Fruit fly (Drosophila melanogaster) whole organism, embryonic: Measurements from ENCODE around the gene Fancd2.
A peak's percentile ranks its signal among the peaks of the same experiment; 100 is the strongest.

Experiments
- Atf6 ChIP-seq: fragments of 200-800 bp; sonication (Bioruptor generic); IDR thresholded peaks from 2 replicates; pipeline ENCODE4 v1.3.6; 2022; ENCODE audit warnings: missing biosample characterization, missing genetic modification characterization
- B-H2 ChIP-seq: fragments of 200-800 bp; sonication (Bioruptor generic); optimal IDR thresholded peaks from 2 replicates; lab custom pipeline; 2018; ENCODE audit warnings: missing biosample characterization, mild to moderate bottlenecking, missing genetic modification characterization
- Bgb ChIP-seq: fragments of 200-800 bp; sonication (Bioruptor generic); IDR thresholded peaks from 2 replicates; pipeline ENCODE4 v1.3.6; 2022; ENCODE audit warnings: missing biosample characterization, missing genetic modification characterization; ENCODE audit not compliant: partially characterized antibody
- CG10366 ChIP-seq: fragments of 200-800 bp; sonication (Bioruptor generic); IDR thresholded peaks from 2 replicates; pipeline ENCODE4 v1.3.6; 2022; ENCODE audit warnings: missing biosample characterization, missing genetic modification characterization
- CG11093 ChIP-seq: fragments of 200-800 bp; sonication (Bioruptor generic); IDR thresholded peaks from 3 replicates; pipeline ENCODE4 v1.3.6; 2022; ENCODE audit warnings: missing biosample characterization, missing genetic modification characterization
- CG11247 ChIP-seq: fragments of 200-800 bp; sonication (Bioruptor generic); IDR thresholded peaks from 2 replicates; pipeline ENCODE4 v1.3.6; 2022; ENCODE audit warnings: missing biosample characterization, missing genetic modification characterization
- CG12071 ChIP-seq: fragments of 200-800 bp; sonication (Bioruptor generic); optimal IDR thresholded peaks from 3 replicates; lab custom pipeline; 2018; ENCODE audit warnings: missing biosample characterization, mild to moderate bottlenecking, missing genetic modification characterization
- CG16815 ChIP-seq: fragments of 200-800 bp; sonication (Bioruptor generic); optimal IDR thresholded peaks from 3 replicates; lab custom pipeline; 2017; ENCODE audit warnings: missing biosample characterization, mild to moderate bottlenecking, missing genetic modification characterization
- CG16863 ChIP-seq: fragments of 200-800 bp; sonication (Bioruptor generic); optimal IDR thresholded peaks from 3 replicates; lab custom pipeline; 2016; ENCODE audit warnings: missing biosample characterization, missing genetic modification characterization
- CG17568 ChIP-seq: fragments of 200-800 bp; sonication (Bioruptor generic); optimal IDR thresholded peaks from 2 replicates; lab custom pipeline; 2018; ENCODE audit warnings: missing biosample characterization, mild to moderate bottlenecking, missing genetic modification characterization, moderate library complexity
- CG30431 ChIP-seq: fragments of 200-800 bp; sonication (Bioruptor generic); optimal IDR thresholded peaks from 2 replicates; lab custom pipeline; 2017; ENCODE audit warnings: missing biosample characterization, missing genetic modification characterization
- CG3281 ChIP-seq: fragments of 200-800 bp; sonication (Bioruptor generic); optimal IDR thresholded peaks from 3 replicates; lab custom pipeline; 2017; ENCODE audit warnings: missing biosample characterization, mild to moderate bottlenecking, missing genetic modification characterization
- CG34422 ChIP-seq: fragments of 200-800 bp; sonication (Bioruptor generic); IDR thresholded peaks from 3 replicates; pipeline ENCODE4 v1.3.6; 2022; ENCODE audit warnings: missing biosample characterization, missing genetic modification characterization
- CG6254 ChIP-seq: fragments of 200-800 bp; sonication (Bioruptor generic); optimal IDR thresholded peaks from 3 replicates; lab custom pipeline; 2017; ENCODE audit warnings: mild to moderate bottlenecking, missing biosample characterization, missing genetic modification reagents, missing genetic modification characterization
- CG6791 ChIP-seq: fragments of 200-800 bp; sonication (Bioruptor generic); IDR thresholded peaks from 3 replicates; pipeline ENCODE4 v1.3.6; 2022; ENCODE audit warnings: missing biosample characterization, missing genetic modification characterization; ENCODE audit not compliant: partially characterized antibody
- CG7357 ChIP-seq: fragments of 200-800 bp; sonication (Bioruptor generic); IDR thresholded peaks from 3 replicates; pipeline ENCODE4 v1.3.6; 2022; ENCODE audit warnings: missing biosample characterization, missing genetic modification characterization
- CG9437 ChIP-seq: fragments of 200-800 bp; sonication (Bioruptor generic); optimal IDR thresholded peaks from 2 replicates; lab custom pipeline; 2018; ENCODE audit warnings: missing biosample characterization, mild to moderate bottlenecking, missing genetic modification characterization
- CG9727 ChIP-seq: fragments of 200-800 bp; sonication (Bioruptor generic); optimal IDR thresholded peaks from 3 replicates; lab custom pipeline; 2017; ENCODE audit warnings: missing biosample characterization, mild to moderate bottlenecking, missing genetic modification characterization
- D19A ChIP-seq: fragments of 200-800 bp; optimal IDR thresholded peaks from 3 replicates; lab custom pipeline; 2019; ENCODE audit warnings: missing biosample characterization, mild to moderate bottlenecking, missing genetic modification characterization, moderate library complexity
- Deaf1 ChIP-seq: fragments of 200-800 bp; optimal IDR thresholded peaks from 3 replicates; lab custom pipeline; 2019; ENCODE audit warnings: missing biosample characterization, mild to moderate bottlenecking, missing genetic modification characterization, moderate library complexity
- Elba2 ChIP-seq: fragments of 200-800 bp; sonication (Bioruptor generic); optimal IDR thresholded peaks from 3 replicates; lab custom pipeline; 2016; ENCODE audit warnings: missing biosample characterization, missing genetic modification characterization
- HLHmδ ChIP-seq: fragments of 200-800 bp; sonication (Bioruptor generic); optimal IDR thresholded peaks from 2 replicates; lab custom pipeline; 2018; ENCODE audit warnings: missing biosample characterization, mild to moderate bottlenecking, missing genetic modification characterization, moderate library complexity
- Hmx ChIP-seq: fragments of 200-800 bp; sonication (Bioruptor generic); optimal IDR thresholded peaks from 2 replicates; lab custom pipeline; 2016; ENCODE audit warnings: missing biosample characterization, missing genetic modification characterization
- Lhr ChIP-seq: fragments of 200-800 bp; sonication (Bioruptor generic); optimal IDR thresholded peaks from 3 replicates; lab custom pipeline; 2017; ENCODE audit warnings: mild to moderate bottlenecking, missing biosample characterization, missing genetic modification reagents, missing genetic modification characterization
- Mes4 ChIP-seq: fragments of 200-800 bp; sonication (Bioruptor generic); optimal IDR thresholded peaks from 2 replicates; lab custom pipeline; 2016; ENCODE audit warnings: missing biosample characterization, missing genetic modification characterization
- Mrtf ChIP-seq: fragments of 200-800 bp; sonication (Bioruptor generic); IDR thresholded peaks from 3 replicates; pipeline ENCODE4 v1.3.6; 2022; ENCODE audit warnings: missing biosample characterization, missing genetic modification characterization
- Sry-δ ChIP-seq: fragments of 200-800 bp; sonication (Bioruptor generic); optimal IDR thresholded peaks from 2 replicates; lab custom pipeline; 2016; ENCODE audit warnings: missing biosample characterization, missing genetic modification characterization
- Taf1 ChIP-seq: fragments of 200-800 bp; sonication (Bioruptor generic); IDR thresholded peaks from 2 replicates; pipeline ENCODE4 v1.3.6; 2022; ENCODE audit warnings: missing biosample characterization, missing genetic modification characterization
- Xbp1 ChIP-seq: fragments of 200-800 bp; sonication (Bioruptor generic); optimal IDR thresholded peaks from 3 replicates; lab custom pipeline; 2016; ENCODE audit warnings: missing biosample characterization, mild to moderate bottlenecking, missing genetic modification characterization
- aop ChIP-seq: fragments of 200-800 bp; sonication (Bioruptor generic); IDR thresholded peaks from 2 replicates; pipeline ENCODE4 v1.3.6; 2022; ENCODE audit warnings: missing biosample characterization, missing genetic modification characterization
- ara ChIP-seq: fragments of 200-800 bp; sonication (Bioruptor generic); IDR thresholded peaks from 2 replicates; pipeline ENCODE4 v1.3.6; 2022; ENCODE audit warnings: missing biosample characterization, missing genetic modification characterization
- bigmax ChIP-seq: fragments of 200-800 bp; sonication (Bioruptor generic); optimal IDR thresholded peaks from 2 replicates; lab custom pipeline; 2018; ENCODE audit warnings: missing biosample characterization, mild to moderate bottlenecking, missing genetic modification characterization
- bsh ChIP-seq, 2 experiments: fragments of 200-800 bp; sonication (Bioruptor generic); optimal IDR thresholded peaks; 2 replicates each; lab custom pipeline; 2017 to 2018; ENCODE audit warnings: mild to moderate bottlenecking in 2 of 2, missing biosample characterization in 2 of 2, missing genetic modification characterization in 2 of 2, moderate library complexity in 1 of 2
- chm ChIP-seq: fragments of 200-800 bp; sonication (Bioruptor generic); IDR thresholded peaks from 2 replicates; pipeline ENCODE4 v1.3.6; 2022; ENCODE audit warnings: missing biosample characterization, missing genetic modification characterization
- dm ChIP-seq: fragments of 200-800 bp; sonication (Bioruptor generic); optimal IDR thresholded peaks from 3 replicates; lab custom pipeline; 2016; ENCODE audit warnings: missing biosample characterization, missing genetic modification characterization
- fru ChIP-seq: fragments of >200 bp; optimal IDR thresholded peaks from 2 replicates; lab custom pipeline; 2017
- gce ChIP-seq: fragments of 200-800 bp; sonication (Bioruptor generic); IDR thresholded peaks from 3 replicates; pipeline ENCODE4 v1.3.6; 2022; ENCODE audit warnings: missing biosample characterization, missing genetic modification characterization
- mam ChIP-seq: fragments of 200-800 bp; sonication (Bioruptor generic); optimal IDR thresholded peaks from 3 replicates; lab custom pipeline; 2016; ENCODE audit warnings: missing biosample characterization, missing genetic modification characterization
- mirr ChIP-seq: fragments of 200-800 bp; sonication (Bioruptor generic); optimal IDR thresholded peaks from 3 replicates; lab custom pipeline; 2018; ENCODE audit warnings: missing biosample characterization, mild to moderate bottlenecking, missing genetic modification characterization
- nmo ChIP-seq: fragments of 200-800 bp; sonication (Bioruptor generic); optimal IDR thresholded peaks from 2 replicates; lab custom pipeline; 2018; ENCODE audit warnings: missing biosample characterization, mild to moderate bottlenecking, missing genetic modification characterization, moderate library complexity
- otp ChIP-seq: fragments of 200-800 bp; sonication (Bioruptor generic); IDR thresholded peaks from 3 replicates; pipeline ENCODE4, ENCODE4 v1.3.6; 2022; ENCODE audit warnings: missing biosample characterization, missing genetic modification characterization
- rib ChIP-seq: fragments of 200-800 bp; sonication (Bioruptor generic); IDR thresholded peaks from 2 replicates; pipeline ENCODE4 v1.3.6; 2022; ENCODE audit warnings: missing biosample characterization, missing genetic modification characterization
- sens-2 ChIP-seq: fragments of 200-800 bp; sonication (Bioruptor generic); IDR thresholded peaks from 2 replicates; pipeline ENCODE4 v1.3.6; 2022; ENCODE audit warnings: missing biosample characterization, missing genetic modification characterization
- slp2 ChIP-seq: fragments of 200-800 bp; sonication (Bioruptor generic); optimal IDR thresholded peaks from 2 replicates; lab custom pipeline; 2016; ENCODE audit warnings: missing biosample characterization, missing genetic modification characterization
- stc ChIP-seq: fragments of 200-800 bp; sonication (Bioruptor generic); IDR thresholded peaks from 2 replicates; pipeline ENCODE4 v1.3.6; 2022; ENCODE audit warnings: missing biosample characterization, missing genetic modification characterization
- stwl ChIP-seq: fragments of 200-800 bp; sonication (Bioruptor generic); optimal IDR thresholded peaks from 3 replicates; lab custom pipeline; 2018; ENCODE audit warnings: missing biosample characterization, mild to moderate bottlenecking, missing genetic modification characterization, moderate library complexity
- tio ChIP-seq: fragments of 200-800 bp; sonication (Bioruptor generic); optimal IDR thresholded peaks from 2 replicates; lab custom pipeline; 2017; ENCODE audit warnings: missing biosample characterization, missing genetic modification characterization, inconsistent platforms
- trem ChIP-seq: fragments of 200-800 bp; optimal IDR thresholded peaks from 3 replicates; lab custom pipeline; 2019; ENCODE audit warnings: missing biosample characterization, mild to moderate bottlenecking, missing genetic modification characterization, moderate library complexity
- vvl ChIP-seq: fragments of 200-800 bp; sonication (Bioruptor generic); IDR thresholded peaks from 2 replicates; pipeline ENCODE4 v1.3.6; 2022; ENCODE audit warnings: missing biosample characterization, missing genetic modification characterization
- wdn ChIP-seq: fragments of 200-800 bp; sonication (Bioruptor generic); IDR thresholded peaks from 2 replicates; pipeline ENCODE4 v1.3.6; 2022; ENCODE audit warnings: missing biosample characterization, missing genetic modification characterization
- wek ChIP-seq: fragments of 200-800 bp; sonication (Bioruptor generic); optimal IDR thresholded peaks from 3 replicates; lab custom pipeline; 2018; ENCODE audit warnings: missing biosample characterization, mild to moderate bottlenecking, missing genetic modification characterization, moderate library complexity
- zfh1 ChIP-seq: fragments of 200-800 bp; sonication (Bioruptor generic); IDR thresholded peaks from 3 replicates; pipeline ENCODE4 v1.3.6; 2022; ENCODE audit warnings: missing biosample characterization, missing genetic modification characterization

Gene Fancd2

dm6 chr3R:20762175-20762795, 53.7 kb downstream of the Fancd2 start, which contains the start of gene CG31195 (continued):
- TF ChIP-seq mam (GFP tag; lab: Kevin White, UChicago) (no peak), CG6791 (GFP tag; lab: Robert Waterston, UW) (peak; percentile 66), Mrtf (no peak), CG9727 (GFP tag; lab: Kevin White, UChicago) (peak; percentile 20), Mes4 (GFP tag; lab: Kevin White, UChicago) (no peak), sens-2 (GFP tag; lab: Robert Waterston, UW) (no peak), Xbp1 (GFP tag; lab: Kevin White, UChicago) (peak; percentile 2), stwl (tag; lab: Kevin White, UChicago) (peak; percentile 92), stc (GFP tag; lab: Robert Waterston, UW) (no peak), HLHmδ (GFP tag; lab: Kevin White, UChicago) (no peak), slp2 (GFP tag; lab: Kevin White, UChicago) (no peak), Taf1 (GFP tag; lab: Robert Waterston, UW) (no peak), Bgb (GFP tag; lab: Robert Waterston, UW) (peak; percentile 67), CG10366 (GFP tag; lab: Robert Waterston, UW) (no peak), CG16815 (GFP tag; lab: Kevin White, UChicago) (no peak), Elba2 (GFP tag; lab: Kevin White, UChicago) (no peak), ara (GFP tag; lab: Robert Waterston, UW) (no peak), fru (lab: Kevin White, UChicago) (no peak), aop (no peak), tio (GFP tag; lab: Kevin White, UChicago) (no peak), vvl (GFP tag; lab: Robert Waterston, UW) (no peak), CG30431 (GFP tag; lab: Kevin White, UChicago) (no peak), CG6254 (GFP tag; lab: Kevin White, UChicago) (peak; percentile 39), D19A (peak; percentile 58), CG9437 (no peak), dm (GFP tag; lab: Kevin White, UChicago) (no peak), CG7357 (no peak), CG17568 (GFP tag; lab: Kevin White, UChicago) (no peak), gce (no peak), Lhr (GFP tag; lab: Kevin White, UChicago) (peak; percentile 22), Atf6 (GFP tag; lab: Robert Waterston, UW) (no peak), bigmax (GFP tag; lab: Kevin White, UChicago) (no peak), bsh (GFP tag; optimal IDR thresholded peaks at IDR 0.05; lab: Kevin White, UChicago) (no peak), CG11247 (GFP tag; lab: Robert Waterston, UW) (no peak), zfh1 (GFP tag; lab: Robert Waterston, UW) (no peak), CG3281 (GFP tag; lab: Kevin White, UChicago) (no peak), wdn (GFP tag; lab: Robert Waterston, UW) (no peak), mirr (no peak), CG12071 (GFP tag; lab: Kevin White, UChicago) (no peak), Sry-δ (GFP tag; lab: Kevin White, UChicago) (peak; percentile 83), Hmx (GFP tag; lab: Kevin White, UChicago) (no peak), B-H2 (GFP tag; lab: Kevin White, UChicago) (no peak), otp (GFP tag; lab: Robert Waterston, UW) (no peak), CG34422 (GFP tag; lab: Robert Waterston, UW) (0 out of 3 replicates have a peak, but pooled peaks have one; percentile 18), nmo (GFP tag; lab: Kevin White, UChicago) (peak; percentile 59), rib (GFP tag; lab: Robert Waterston, UW) (no peak), chm (GFP tag; lab: Robert Waterston, UW) (no peak), wek (GFP tag; lab: Kevin White, UChicago) (no peak), Deaf1 (tag; lab: Kevin White, UChicago) (no peak), CG11093 (GFP tag; lab: Robert Waterston, UW) (no peak), CG16863 (GFP tag; lab: Kevin White, UChicago) (no peak), trem (tag; lab: Kevin White, UChicago) (peak; percentile 84)
